Fruit fly (Drosophila melanogaster): ENCODE measurements around the gene SNF4Agamma.
A peak's percentile ranks its signal among the peaks of the same experiment; 100 is the strongest.

The SNF4Agamma gene

DNA sequence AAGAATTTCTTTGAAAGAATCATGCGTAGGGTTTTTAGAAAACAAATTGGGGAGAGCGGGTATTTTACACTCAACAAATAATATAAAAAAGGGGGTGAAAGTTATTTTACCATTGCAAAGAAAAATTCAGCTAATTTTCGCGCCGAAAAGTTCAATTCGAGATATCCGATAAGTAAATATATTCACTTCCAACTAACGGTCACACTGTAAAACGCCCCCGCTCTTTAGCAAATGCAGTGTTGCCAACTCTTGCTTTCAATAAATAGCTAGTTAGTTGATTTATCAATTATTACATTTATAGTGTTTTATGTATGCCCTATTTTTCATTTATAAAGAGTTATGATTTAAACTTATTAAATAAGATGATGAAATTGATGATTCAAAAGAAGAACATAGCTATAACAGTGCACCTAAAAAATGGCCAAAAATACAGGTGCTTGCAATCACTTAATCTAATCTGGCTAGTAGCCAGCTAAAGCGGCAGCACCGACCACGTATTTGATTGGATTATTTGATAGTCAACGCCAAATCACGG lies 2.3 kb upstream of the SNF4Agamma start, which contains the start of gene meigo (continued):
- TF ChIP-seq B-H1 (GFP tag; IDR thresholded peaks at IDR 0.05) (peak; percentile 45; the same call in 2 of the 3 replicates), hbn (GFP tag; IDR thresholded peaks at IDR 0.05; ENCODE audit: partially characterized antibody) (no peak), CG14710 (tag; optimal IDR thresholded peaks at IDR 0.05) (peak; percentile 83), Elba2 (GFP tag; optimal IDR thresholded peaks at IDR 0.05) (peak; percentile 74), Xbp1 (GFP tag; optimal IDR thresholded peaks at IDR 0.05) (peak; percentile 95), slp2 (GFP tag; optimal IDR thresholded peaks at IDR 0.05) (peak; percentile 3), Hmr (GFP tag; optimal IDR thresholded peaks at IDR 0.05) (no peak), CG1603 (tag; optimal IDR thresholded peaks at IDR 0.05) (peak; percentile 60), Hr3 (GFP tag; optimal IDR thresholded peaks at IDR 0.05) (peak; percentile 68), CrebB (tag; optimal IDR thresholded peaks at IDR 0.05) (peak; percentile 44), CG33557 (GFP tag; optimal IDR thresholded peaks at IDR 0.05) (peak; percentile 48), lab (GFP tag; optimal IDR thresholded peaks at IDR 0.05) (no peak), CG17802 (tag; optimal IDR thresholded peaks at IDR 0.05) (no peak), ase (GFP tag; IDR thresholded peaks at IDR 0.05) (no peak), CG3407 (GFP tag; optimal IDR thresholded peaks at IDR 0.05) (no peak), dan (GFP tag; IDR thresholded peaks at IDR 0.05) (no peak), CG5180 (GFP tag; optimal IDR thresholded peaks at IDR 0.05) (no peak), exex (tag; optimal IDR thresholded peaks at IDR 0.05) (no peak), fd96Cb (tag; optimal IDR thresholded peaks at IDR 0.05) (peak; percentile 54), CG18262 (tag; optimal IDR thresholded peaks at IDR 0.05) (peak; percentile 74), CG10654 (GFP tag; optimal IDR thresholded peaks at IDR 0.05) (peak; percentile 67), CG7372 (GFP tag; IDR thresholded peaks at IDR 0.05) (peak; percentile 60), salm (tag; optimal IDR thresholded peaks at IDR 0.05) (peak; percentile 38), pnt (GFP tag; optimal IDR thresholded peaks at IDR 0.05) (peak; percentile 8), lbe (GFP tag; optimal IDR thresholded peaks at IDR 0.05) (peak; percentile 50), kay (GFP tag; optimal IDR thresholded peaks at IDR 0.05) (peak; percentile 41), wek (GFP tag; optimal IDR thresholded peaks at IDR 0.05) (no peak), NfI (GFP tag; optimal IDR thresholded peaks at IDR 0.05) (peak; percentile 70), TFAM (GFP tag; optimal IDR thresholded peaks at IDR 0.05) (no peak), CG33213 (GFP tag; optimal IDR thresholded peaks at IDR 0.05) (peak; percentile 18), zfh1 (GFP tag; IDR thresholded peaks at IDR 0.05) (peak; percentile 58; the same call in 1 of the 3 replicates), slbo (GFP tag; IDR thresholded peaks at IDR 0.05) (peak; percentile 70), run (tag; optimal IDR thresholded peaks at IDR 0.05) (no peak), CG6175 (GFP tag; IDR thresholded peaks at IDR 0.05) (no peak), dimm (GFP tag; IDR thresholded peaks at IDR 0.05) (no peak), Camta (GFP tag; optimal IDR thresholded peaks at IDR 0.05) (peak; percentile 49), croc (GFP tag; conservative IDR thresholded peaks at IDR 0.05) (no peak; the same call in 2 of the 3 replicates), al (GFP tag; IDR thresholded peaks at IDR 0.05) (peak; percentile 45; the same call in 1 of the 2 replicates), zen (tag; optimal IDR thresholded peaks at IDR 0.05) (peak; percentile 75), Dp (GFP tag; optimal IDR thresholded peaks at IDR 0.05) (peak; percentile 95), CG17568 (GFP tag; optimal IDR thresholded peaks at IDR 0.05) (no peak), tup (GFP tag; optimal IDR thresholded peaks at IDR 0.05) (no peak), crol (GFP tag; IDR thresholded peaks at IDR 0.05) (no peak), CG11696 (GFP tag; IDR thresholded peaks at IDR 0.05) (no peak), CG32772 (GFP tag; IDR thresholded peaks at IDR 0.05) (no peak; the same call in 1 of the 2 replicates), Taf1 (GFP tag; IDR thresholded peaks at IDR 0.05) (peak; percentile 51; the same call in 1 of the 2 replicates), CG3995 (GFP tag; optimal IDR thresholded peaks at IDR 0.05) (peak; percentile 89), Hey (tag; optimal IDR thresholded peaks at IDR 0.05) (no peak), Dip3 (GFP tag; optimal IDR thresholded peaks at IDR 0.05) (peak; percentile 63), sob (GFP tag; IDR thresholded peaks at IDR 0.05) (peak; percentile 77)
